Worm (Caenorhabditis elegans) whole organism, L2 larva: ENCODE data around the gene flp-9.

ENCODE experiments used
- C34F6.9 ChIP-seq: fragments of 150-350 bp; optimal IDR thresholded peaks from 2 replicates; lab custom pipeline; 2014; ENCODE audit warnings: missing biosample characterization, missing genetic modification characterization
- F13H6.1 ChIP-seq: sonication (generic microtip); optimal IDR thresholded peaks from 2 replicates; lab custom pipeline; 2016; ENCODE audit warnings: missing genetic modification characterization, missing compliant biosample characterization
- R02D3.7 ChIP-seq: fragments of 150-350 bp; optimal IDR thresholded peaks from 2 replicates; lab custom pipeline; 2014; ENCODE audit warnings: missing biosample characterization, missing genetic modification characterization
- Y55F3AM.14 ChIP-seq: fragments of 200-800 bp; sonication (Bioruptor generic); optimal IDR thresholded peaks from 2 replicates; lab custom pipeline; 2018; ENCODE audit warnings: mild to moderate bottlenecking, missing genetic modification characterization, missing compliant biosample characterization
- ZK546.5 ChIP-seq: sonication (generic microtip); optimal IDR thresholded peaks from 2 replicates; lab custom pipeline; 2017; ENCODE audit warnings: missing biosample characterization, missing genetic modification characterization
- ama-1 ChIP-seq: fragments of 150-350 bp; optimal IDR thresholded peaks from 2 replicates; lab custom pipeline; 2018; ENCODE audit warnings: inconsistent platforms
- blmp-1 ChIP-seq: sonication (generic microtip); optimal IDR thresholded peaks from 2 replicates; lab custom pipeline; 2017; ENCODE audit warnings: missing genetic modification characterization, mild to moderate bottlenecking, missing compliant biosample characterization, antibody characterized with exemption, moderate library complexity; ENCODE audit not compliant: insufficient read depth
- ceh-16 ChIP-seq: fragments of 150-350 bp; optimal IDR thresholded peaks from 2 replicates; lab custom pipeline; 2014; ENCODE audit warnings: missing biosample characterization, missing genetic modification characterization
- crh-2 ChIP-seq: sonication (generic microtip); optimal IDR thresholded peaks from 2 replicates; lab custom pipeline; 2017; ENCODE audit warnings: missing biosample characterization, missing genetic modification characterization
- egl-27 ChIP-seq: sonication (generic microtip); optimal IDR thresholded peaks from 3 replicates; lab custom pipeline; 2017; ENCODE audit warnings: missing biosample characterization, missing genetic modification reagents, missing genetic modification characterization
- elt-1 ChIP-seq: fragments of 150-350 bp; optimal IDR thresholded peaks from 2 replicates; lab custom pipeline; 2014; ENCODE audit warnings: missing biosample characterization, missing genetic modification characterization
- elt-3 ChIP-seq: sonication (generic microtip); optimal IDR thresholded peaks from 2 replicates; lab custom pipeline; 2017; ENCODE audit warnings: missing biosample characterization, missing genetic modification characterization
- fos-1 ChIP-seq: fragments of 150-350 bp; optimal IDR thresholded peaks from 2 replicates; lab custom pipeline; 2014; ENCODE audit warnings: missing biosample characterization, missing genetic modification characterization
- gmeb-1 ChIP-seq: fragments of 150-350 bp; optimal IDR thresholded peaks from 2 replicates; lab custom pipeline; 2014; ENCODE audit warnings: missing biosample characterization, missing genetic modification characterization
- lin-11 ChIP-seq: fragments of 150-350 bp; sonication (generic microtip); optimal IDR thresholded peaks from 2 replicates; lab custom pipeline; 2014; ENCODE audit warnings: missing biosample characterization, missing genetic modification characterization, inconsistent platforms, mixed read lengths
- lin-13 ChIP-seq: fragments of 150-350 bp; optimal IDR thresholded peaks from 2 replicates; lab custom pipeline; 2014; ENCODE audit warnings: missing biosample characterization, missing genetic modification reagents, missing genetic modification characterization
- lsy-2 ChIP-seq, 2 experiments: fragments of 150-350 bp in 1 of 2; sonication (generic microtip) in 1 of 2; optimal IDR thresholded peaks; 2 replicates each; lab custom pipeline; 2014 to 2017; ENCODE audit warnings: missing biosample characterization in 2 of 2, missing genetic modification characterization in 2 of 2
- mab-5 ChIP-seq: fragments of 150-350 bp; optimal IDR thresholded peaks from 2 replicates; lab custom pipeline; 2014; ENCODE audit warnings: missing biosample characterization, missing genetic modification characterization
- nhr-11 ChIP-seq: fragments of 150-350 bp; optimal IDR thresholded peaks from 2 replicates; lab custom pipeline; 2014; ENCODE audit warnings: missing biosample characterization, missing genetic modification characterization
- nhr-129 ChIP-seq: fragments of 150-350 bp; optimal IDR thresholded peaks from 2 replicates; lab custom pipeline; 2014; ENCODE audit warnings: missing biosample characterization, missing genetic modification characterization
- nhr-21 ChIP-seq: fragments of 150-350 bp; optimal IDR thresholded peaks from 2 replicates; lab custom pipeline; 2014; ENCODE audit warnings: missing biosample characterization, missing genetic modification characterization
- nhr-23 ChIP-seq: fragments of 150-350 bp; optimal IDR thresholded peaks from 2 replicates; lab custom pipeline; 2014; ENCODE audit warnings: missing biosample characterization, missing genetic modification reagents, missing genetic modification characterization
- nhr-237 ChIP-seq: fragments of 150-350 bp; optimal IDR thresholded peaks from 2 replicates; lab custom pipeline; 2014; ENCODE audit warnings: missing biosample characterization, missing genetic modification characterization
- nhr-25 ChIP-seq: fragments of 150-350 bp; sonication (generic microtip); optimal IDR thresholded peaks from 3 replicates; lab custom pipeline; 2014; ENCODE audit warnings: missing biosample characterization, missing genetic modification characterization
- nhr-6 ChIP-seq: fragments of 150-350 bp; optimal IDR thresholded peaks from 2 replicates; lab custom pipeline; 2014; ENCODE audit warnings: missing biosample characterization, missing genetic modification characterization
- nhr-77 ChIP-seq: fragments of 150-350 bp; optimal IDR thresholded peaks from 2 replicates; lab custom pipeline; 2014; ENCODE audit warnings: missing biosample characterization, missing genetic modification characterization
- sem-4 ChIP-seq: fragments of 150-350 bp; optimal IDR thresholded peaks from 2 replicates; lab custom pipeline; 2014; ENCODE audit warnings: missing biosample characterization, missing genetic modification reagents, missing genetic modification characterization
- skn-1 ChIP-seq: sonication (generic microtip); optimal IDR thresholded peaks from 2 replicates; lab custom pipeline; 2017; ENCODE audit warnings: missing biosample characterization, missing genetic modification characterization
- sma-3 ChIP-seq: sonication (generic microtip); optimal IDR thresholded peaks from 2 replicates; lab custom pipeline; 2016; ENCODE audit warnings: missing genetic modification reagents, missing genetic modification characterization, missing compliant biosample characterization
- sma-9 ChIP-seq, 2 experiments: fragments of 150-350 bp in 1 of 2; sonication (generic microtip) in 1 of 2; optimal IDR thresholded peaks; 2 replicates each; lab custom pipeline; 2014 to 2016; ENCODE audit warnings: missing genetic modification characterization in 2 of 2, mild to moderate bottlenecking in 1 of 2, missing biosample characterization in 1 of 2, missing compliant biosample characterization in 1 of 2, missing genetic modification reagents in 1 of 2, moderate library complexity in 1 of 2
- snpc-4 ChIP-seq: fragments of 150-350 bp; optimal IDR thresholded peaks from 2 replicates; lab custom pipeline; 2014; ENCODE audit warnings: missing biosample characterization, missing genetic modification characterization
- unc-39 ChIP-seq: fragments of 150-350 bp; optimal IDR thresholded peaks from 2 replicates; lab custom pipeline; 2014; ENCODE audit warnings: missing biosample characterization, missing genetic modification characterization
- unc-55 ChIP-seq: fragments of 150-350 bp; sonication (generic microtip); optimal IDR thresholded peaks from 3 replicates; lab custom pipeline; 2014; ENCODE audit warnings: missing biosample characterization, missing genetic modification reagents, missing genetic modification characterization
- unc-62 ChIP-seq: fragments of 150-350 bp; optimal IDR thresholded peaks from 2 replicates; lab custom pipeline; 2014; ENCODE audit warnings: missing biosample characterization, missing genetic modification reagents, missing genetic modification characterization
- zag-1 ChIP-seq: fragments of 150-350 bp; optimal IDR thresholded peaks from 2 replicates; lab custom pipeline; 2014; ENCODE audit warnings: missing biosample characterization, missing genetic modification characterization
- ztf-1 ChIP-seq: fragments of 200-800 bp; sonication (Bioruptor generic); conservative IDR thresholded peaks from 2 replicates; pipeline ENCODE4 v1.3.6; 2022; ENCODE audit warnings: missing genetic modification characterization, missing compliant biosample characterization
- ztf-4 ChIP-seq: fragments of 150-350 bp; optimal IDR thresholded peaks from 2 replicates; lab custom pipeline; 2014; ENCODE audit warnings: missing biosample characterization, missing genetic modification characterization

flp-9 gene

DNA sequence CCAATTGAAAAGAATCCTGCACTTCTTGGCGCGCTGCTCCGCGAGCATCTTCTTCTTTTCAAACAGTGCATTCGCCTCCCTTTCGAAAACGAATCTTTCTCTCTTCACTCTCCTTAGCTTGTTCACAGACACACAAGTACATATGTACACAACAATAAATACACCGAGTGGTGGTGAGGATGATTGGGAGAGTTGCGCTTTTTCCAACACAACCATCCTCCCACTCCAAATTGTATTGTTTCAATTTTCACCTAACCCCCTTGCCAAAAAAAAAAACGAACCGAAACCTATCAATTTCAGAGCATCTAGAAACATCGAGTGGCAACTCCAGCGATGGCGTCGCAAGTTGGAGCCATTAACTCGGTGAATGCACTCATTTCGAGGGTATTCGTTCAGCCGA, 11.1 kb downstream of the flp-9 start, which contains the start of gene inx-6:
Gene inx-6, plus strand, starts transcription at position 301 of the 400 bp plus-strand sequence.
- TF ChIP-seq C34F6.9 (tag; lab: Kevin White, UChicago) (no peak), nhr-6 (no peak), lin-13 (GFP tag; lab: Kevin White, UChicago) (no peak), Y55F3AM.14 (GFP tag; lab: Kevin White, UChicago) (no peak), snpc-4 (tag; lab: Kevin White, UChicago) (no peak), R02D3.7 (tag; lab: Kevin White, UChicago) (no peak), nhr-11 (tag; lab: Kevin White, UChicago) (no peak), unc-62 (GFP tag; lab: Kevin White, UChicago) (no peak), mab-5 (no peak), nhr-237 (tag; lab: Kevin White, UChicago) (no peak), unc-55 (GFP tag; lab: Kevin White, UChicago) (no peak), sma-9 (GFP tag; optimal IDR thresholded peaks at IDR 0.05; lab: Kevin White, UChicago) (no peak), sma-9 (tag; optimal IDR thresholded peaks at IDR 0.05; lab: Kevin White, UChicago) (no peak), elt-1 (no peak), gmeb-1 (tag; lab: Kevin White, UChicago) (no peak), ztf-4 (tag; lab: Kevin White, UChicago) (no peak), egl-27 (no peak), nhr-25 (tag; lab: Kevin White, UChicago) (no peak), ZK546.5 (tag; lab: Kevin White, UChicago) (no peak), lsy-2 (tag; optimal IDR thresholded peaks at IDR 0.05; lab: Kevin White, UChicago) (no peak), ztf-1 (no peak)

DNA sequence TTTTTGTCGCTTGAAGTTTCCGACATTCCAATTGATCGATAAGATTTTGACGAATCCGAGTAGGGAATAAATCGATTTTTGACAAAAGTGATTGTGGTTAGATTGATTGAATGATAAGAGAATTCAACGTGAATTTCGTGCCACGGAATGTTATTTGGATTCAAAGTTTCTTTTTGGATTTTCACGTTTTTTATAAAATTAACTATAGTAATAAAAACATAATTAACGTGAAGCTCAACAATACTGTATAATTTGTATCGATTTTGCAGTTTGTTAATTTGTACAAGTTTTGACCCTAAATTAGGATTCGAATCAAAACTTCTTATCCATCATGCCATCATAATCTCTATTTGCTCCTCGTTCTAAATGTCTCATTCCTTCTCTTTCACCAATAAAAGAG, 12.7 kb downstream of the flp-9 start, which contains the start of gene C36H8.1:
Gene C36H8.1, minus strand, starts transcription at position 101 of the 400 bp plus-strand sequence.
- TF ChIP-seq nhr-77 = no peak
- TF ChIP-seq elt-1 = no peak
- no peak for TF ChIP-seq unc-39 (tag; lab: Kevin White, UChicago)
- TF ChIP-seq lsy-2 (tag; optimal IDR thresholded peaks at IDR 0.05; lab: Kevin White, UChicago) = no peak

DNA sequence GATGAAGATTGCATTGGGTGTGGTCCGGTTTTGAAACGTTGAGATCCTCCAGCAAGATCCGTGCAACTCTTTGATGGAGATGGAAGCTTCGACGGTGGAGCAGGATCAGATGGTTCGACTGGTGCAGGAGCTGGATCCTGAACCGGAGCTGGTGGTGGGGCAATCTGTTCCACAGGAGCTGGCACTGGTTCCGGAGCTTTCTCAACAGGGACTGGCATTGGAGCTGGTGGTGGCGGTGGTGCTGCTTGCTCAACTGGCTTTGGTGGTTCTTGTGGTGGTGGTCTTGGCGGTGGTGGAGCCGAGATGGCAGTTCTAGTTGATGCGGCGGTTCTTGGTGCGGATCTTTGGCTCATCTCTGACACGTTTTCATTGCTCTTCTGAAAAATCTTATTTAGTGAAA, 13.7 kb downstream of the flp-9 start:
- TF ChIP-seq blmp-1 (tag; lab: Kevin White, UChicago) (no peak), ceh-16 (tag; lab: Kevin White, UChicago) (no peak), skn-1 (no peak), mab-5 (no peak), nhr-129 (tag; lab: Kevin White, UChicago) (no peak), nhr-6 (no peak), ztf-4 (tag; lab: Kevin White, UChicago) (no peak), sma-9 (GFP tag; optimal IDR thresholded peaks at IDR 0.05; lab: Kevin White, UChicago) (no peak), sma-9 (tag; optimal IDR thresholded peaks at IDR 0.05; lab: Kevin White, UChicago) (no peak), nhr-23 (tag; lab: Kevin White, UChicago) (no peak), F13H6.1 (tag; lab: Kevin White, UChicago) (no peak), ZK546.5 (tag; lab: Kevin White, UChicago) (no peak), ztf-1 (no peak), egl-27 (no peak), C34F6.9 (tag; lab: Kevin White, UChicago) (no peak)

- TF ChIP-seq nhr-25 (tag; lab: Kevin White, UChicago) = no peak
Measured at ce11 chrIV:12741438-12741837, 15.9 kb downstream of the flp-9 start, which contains the start of gene T23F6.5. T23F6.5 (minus strand) TSS chrIV:12741538.

DNA sequence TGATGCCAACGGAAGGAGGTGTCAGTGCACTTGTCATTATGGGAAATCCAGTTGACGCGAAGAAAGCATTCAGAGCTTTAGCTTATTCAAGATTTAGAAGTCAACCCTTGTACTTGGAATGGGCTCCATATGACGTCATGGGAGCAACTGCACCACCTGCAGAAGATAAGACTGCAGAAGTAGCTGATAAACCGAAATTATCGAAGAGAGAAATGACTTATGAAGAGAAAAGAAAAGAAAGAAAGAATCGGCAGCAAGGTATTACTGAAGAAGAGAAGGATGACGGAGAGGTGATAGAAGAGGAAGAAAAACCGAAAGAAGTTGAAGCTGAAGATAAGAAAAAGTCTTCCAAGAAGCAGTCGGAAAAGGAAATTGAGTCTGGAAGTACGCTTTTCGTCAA, 29.2 kb downstream of the flp-9 start:
- TF ChIP-seq crh-2 (tag; lab: Kevin White, UChicago) (no peak), nhr-6 (no peak), ztf-4 (tag; lab: Kevin White, UChicago) (no peak), zag-1 (tag; lab: Kevin White, UChicago) (no peak), fos-1 (tag; lab: Kevin White, UChicago) (peak; percentile 80), lin-13 (GFP tag; lab: Kevin White, UChicago) (no peak), lin-11 (tag; lab: Kevin White, UChicago) (no peak)

- TF ChIP-seq sma-3 (GFP tag; lab: Kevin White, UChicago) (no peak), sma-9 (GFP tag; optimal IDR thresholded peaks at IDR 0.05; lab: Kevin White, UChicago) (no peak), sma-9 (tag; optimal IDR thresholded peaks at IDR 0.05; lab: Kevin White, UChicago) (no peak), nhr-129 (tag; lab: Kevin White, UChicago) (no peak), nhr-23 (tag; lab: Kevin White, UChicago) (no peak), nhr-237 (tag; lab: Kevin White, UChicago) (no peak), ama-1 (lab: Kevin White, UChicago) (no peak), R02D3.7 (tag; lab: Kevin White, UChicago) (no peak), zag-1 (tag; lab: Kevin White, UChicago) (no peak), nhr-21 (tag; lab: Kevin White, UChicago) (no peak), nhr-77 (no peak), nhr-25 (tag; lab: Kevin White, UChicago) (no peak), sem-4 (tag; lab: Kevin White, UChicago) (no peak), crh-2 (tag; lab: Kevin White, UChicago) (no peak), Y55F3AM.14 (GFP tag; lab: Kevin White, UChicago) (no peak), egl-27 (no peak), nhr-6 (no peak), elt-1 (no peak), elt-3 (no peak)
Measured at ce11 chrIV:12725925-12726324, 31.4 kb downstream of the flp-9 start.
